Fruit fly (Drosophila melanogaster): ENCODE measurements around the gene CG14624.

CG14624 gene

dm6 chrX:1206437-1206836 is at the start of gene CG14624:
Gene CG14624 (plus strand): TSS chrX:1206737.
- TF ChIP-seq CG8478 (optimal IDR thresholded peaks at IDR 0.05) (no peak), pan (optimal IDR thresholded peaks at IDR 0.05) (no peak), psq (optimal IDR thresholded peaks at IDR 0.05) (no peak), usp (GFP tag; optimal IDR thresholded peaks at IDR 0.05) (no peak), Dll (optimal IDR thresholded peaks at IDR 0.05) (no peak), EcR (GFP tag; optimal IDR thresholded peaks at IDR 0.05) (no peak)

dm6 chrX:1161913-1162439 is 44.6 kb upstream of the CG14624 start, which contains the start of gene eIF4E7:
Gene eIF4E7 (minus strand): TSS chrX:1162389.
- TF ChIP-seq Dll (optimal IDR thresholded peaks at IDR 0.05) (no peak), psq (optimal IDR thresholded peaks at IDR 0.05) (no peak), EcR (GFP tag; optimal IDR thresholded peaks at IDR 0.05) (no peak), usp (GFP tag; optimal IDR thresholded peaks at IDR 0.05) (no peak), CG8478 (optimal IDR thresholded peaks at IDR 0.05) (no peak), pan (optimal IDR thresholded peaks at IDR 0.05) (no peak)

dm6 chrX:1170117-1170878 is 36.2 kb upstream of the CG14624 start, which contains the start of gene CG11378:
Gene CG11378 (plus strand): TSS chrX:1170828.
- no peak for TF ChIP-seq EcR (GFP tag; optimal IDR thresholded peaks at IDR 0.05)
- TF ChIP-seq CG8478 (optimal IDR thresholded peaks at IDR 0.05) = no peak
- no peak for TF ChIP-seq Dll (optimal IDR thresholded peaks at IDR 0.05)
- TF ChIP-seq usp (GFP tag; optimal IDR thresholded peaks at IDR 0.05) = no peak
- no peak for TF ChIP-seq pan (optimal IDR thresholded peaks at IDR 0.05)
- TF ChIP-seq psq (optimal IDR thresholded peaks at IDR 0.05) = no peak

dm6 chrX:1171018-1171417 is 35.5 kb upstream of the CG14624 start:
- TF ChIP-seq Dll (optimal IDR thresholded peaks at IDR 0.05) = no peak
- no peak for TF ChIP-seq psq (optimal IDR thresholded peaks at IDR 0.05)
- no peak for TF ChIP-seq usp (GFP tag; optimal IDR thresholded peaks at IDR 0.05)
- no peak for TF ChIP-seq pan (optimal IDR thresholded peaks at IDR 0.05)
- no peak for TF ChIP-seq EcR (GFP tag; optimal IDR thresholded peaks at IDR 0.05)
- TF ChIP-seq CG8478 (optimal IDR thresholded peaks at IDR 0.05) = no peak

dm6 chrX:1172756-1173422 is 33.6 kb upstream of the CG14624 start:
- TF ChIP-seq psq (optimal IDR thresholded peaks at IDR 0.05) (no peak), CG8478 (optimal IDR thresholded peaks at IDR 0.05) (no peak), usp (GFP tag; optimal IDR thresholded peaks at IDR 0.05) (no peak), pan (optimal IDR thresholded peaks at IDR 0.05) (no peak), EcR (GFP tag; optimal IDR thresholded peaks at IDR 0.05) (no peak), Dll (optimal IDR thresholded peaks at IDR 0.05) (no peak)

dm6 chrX:1173564-1173963 is 33.0 kb upstream of the CG14624 start:
- TF ChIP-seq psq (optimal IDR thresholded peaks at IDR 0.05) = no peak
- no peak for TF ChIP-seq Dll (optimal IDR thresholded peaks at IDR 0.05)
- no peak for TF ChIP-seq EcR (GFP tag; optimal IDR thresholded peaks at IDR 0.05)
- TF ChIP-seq usp (GFP tag; optimal IDR thresholded peaks at IDR 0.05) = no peak
- no peak for TF ChIP-seq pan (optimal IDR thresholded peaks at IDR 0.05)
- no peak for TF ChIP-seq CG8478 (optimal IDR thresholded peaks at IDR 0.05)

dm6 chrX:1175993-1176392 is 30.5 kb upstream of the CG14624 start, which contains the start of gene CG11384:
Gene CG11384 (minus strand): TSS chrX:1176035.
- TF ChIP-seq psq (optimal IDR thresholded peaks at IDR 0.05) (no peak), usp (GFP tag; optimal IDR thresholded peaks at IDR 0.05) (no peak), EcR (GFP tag; optimal IDR thresholded peaks at IDR 0.05) (no peak), CG8478 (optimal IDR thresholded peaks at IDR 0.05) (no peak), Dll (optimal IDR thresholded peaks at IDR 0.05) (no peak)

- TF ChIP-seq usp (GFP tag; optimal IDR thresholded peaks at IDR 0.05) = no peak
- no peak for TF ChIP-seq psq (optimal IDR thresholded peaks at IDR 0.05)
- TF ChIP-seq Dll (optimal IDR thresholded peaks at IDR 0.05) = no peak
- no peak for TF ChIP-seq EcR (GFP tag; optimal IDR thresholded peaks at IDR 0.05)
- no peak for TF ChIP-seq pan (optimal IDR thresholded peaks at IDR 0.05)
- TF ChIP-seq CG8478 (optimal IDR thresholded peaks at IDR 0.05) = no peak
Measured at dm6 chrX:1179865-1180264, 26.7 kb upstream of the CG14624 start, which contains the start of gene CG11379. Gene CG11379 (plus strand): TSS chrX:1180165.

dm6 chrX:1180865-1181264 is 25.7 kb upstream of the CG14624 start:
- TF ChIP-seq usp (GFP tag; optimal IDR thresholded peaks at IDR 0.05) = no peak

dm6 chrX:1181320-1181719 is 25.2 kb upstream of the CG14624 start, which contains the start of gene CG14627:
Gene CG14627 (plus strand): TSS chrX:1181620.
- TF ChIP-seq pan (optimal IDR thresholded peaks at IDR 0.05) (no peak), usp (GFP tag; optimal IDR thresholded peaks at IDR 0.05) (no peak), psq (optimal IDR thresholded peaks at IDR 0.05) (no peak), Dll (optimal IDR thresholded peaks at IDR 0.05) (no peak), CG8478 (optimal IDR thresholded peaks at IDR 0.05) (no peak), EcR (GFP tag; optimal IDR thresholded peaks at IDR 0.05) (no peak)

dm6 chrX:1183742-1184141 is 22.8 kb upstream of the CG14624 start:
- TF ChIP-seq CG8478 (optimal IDR thresholded peaks at IDR 0.05) (no peak), EcR (GFP tag; optimal IDR thresholded peaks at IDR 0.05) (no peak)

dm6 chrX:1184478-1184877 is 22.1 kb upstream of the CG14624 start, which contains the start of gene CG14626:
Gene CG14626 (plus strand): TSS chrX:1184778.
- no peak for TF ChIP-seq CG8478 (optimal IDR thresholded peaks at IDR 0.05)
- no peak for TF ChIP-seq psq (optimal IDR thresholded peaks at IDR 0.05)
- no peak for TF ChIP-seq usp (GFP tag; optimal IDR thresholded peaks at IDR 0.05)
- no peak for TF ChIP-seq Dll (optimal IDR thresholded peaks at IDR 0.05)
- TF ChIP-seq EcR (GFP tag; optimal IDR thresholded peaks at IDR 0.05) = no peak
- TF ChIP-seq pan (optimal IDR thresholded peaks at IDR 0.05) = no peak

All from whole organism.